Fruit fly (Drosophila melanogaster): ENCODE data around the gene Ddrgk1.

Ddrgk1 gene

DNA sequence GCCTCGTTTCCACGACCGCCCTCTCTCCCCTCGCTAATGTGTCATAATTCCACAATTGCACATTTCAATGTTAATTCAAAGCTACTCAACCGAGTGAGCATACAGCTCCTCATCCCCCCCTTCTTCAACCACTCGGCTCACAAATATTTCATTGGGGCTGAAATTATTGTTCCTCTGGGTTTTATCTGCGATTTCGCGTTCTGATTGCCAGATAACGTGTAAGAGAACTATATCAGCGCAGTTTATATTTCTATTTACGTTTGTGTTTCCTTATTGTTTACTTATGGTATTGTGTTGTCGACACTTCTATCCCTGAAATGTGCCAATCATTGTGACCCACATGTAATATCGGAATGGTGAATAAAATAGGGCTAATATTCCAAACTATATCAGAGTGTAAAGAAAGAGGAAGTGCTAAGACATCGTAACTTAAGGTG is 8.1 kb upstream of the Ddrgk1 start (continued):
- TF ChIP-seq peb (GFP tag; IDR thresholded peaks at IDR 0.05) (no peak), CG12071 (GFP tag; optimal IDR thresholded peaks at IDR 0.05) (peak; percentile 12), CG13424 (tag; optimal IDR thresholded peaks at IDR 0.05) (no peak), CG12659 (GFP tag; optimal IDR thresholded peaks at IDR 0.05) (no peak), CG12942 (GFP tag; optimal IDR thresholded peaks at IDR 0.05) (no peak), CG2678 (tag; optimal IDR thresholded peaks at IDR 0.05) (no peak), repo (GFP tag; optimal IDR thresholded peaks at IDR 0.05) (no peak), slbo (GFP tag; IDR thresholded peaks at IDR 0.05) (no peak), HLH4C (GFP tag; IDR thresholded peaks at IDR 0.05; ENCODE audit: partially characterized antibody) (no peak), CG4282 (GFP tag; optimal IDR thresholded peaks at IDR 0.05) (no peak), CoRest (tag; optimal IDR thresholded peaks at IDR 0.05) (no peak), Nf-YB (GFP tag; optimal IDR thresholded peaks at IDR 0.05) (no peak), sens-2 (GFP tag; IDR thresholded peaks at IDR 0.05) (no peak), B-H2 (GFP tag; optimal IDR thresholded peaks at IDR 0.05) (peak; percentile 64), Med (GFP tag) (peak; percentile 56), Stat92E (GFP tag; optimal IDR thresholded peaks at IDR 0.05) (no peak), z (GFP tag; IDR thresholded peaks at IDR 0.05) (peak; percentile 82), scrt (GFP tag; optimal IDR thresholded peaks at IDR 0.05) (no peak), al (GFP tag; IDR thresholded peaks at IDR 0.05) (no peak), caup (GFP tag; optimal IDR thresholded peaks at IDR 0.05; ENCODE audit: severe bottlenecking) (peak; percentile 17), CG34376 (GFP tag; optimal IDR thresholded peaks at IDR 0.05) (peak; percentile 93), CG7987 (GFP tag; optimal IDR thresholded peaks at IDR 0.05) (no peak), ham (GFP tag; IDR thresholded peaks at IDR 0.05) (no peak), vvl (GFP tag; IDR thresholded peaks at IDR 0.05) (0 out of 2 replicates have a peak, but pooled peaks have one; percentile 4), wor (GFP tag; IDR thresholded peaks at IDR 0.05) (no peak), schlank (tag; optimal IDR thresholded peaks at IDR 0.05) (no peak), unpg (GFP tag; optimal IDR thresholded peaks at IDR 0.05) (no peak), ara (GFP tag; IDR thresholded peaks at IDR 0.05) (no peak), CG2712 (tag; optimal IDR thresholded peaks at IDR 0.05) (no peak), trem (tag; optimal IDR thresholded peaks at IDR 0.05) (no peak), dmrt99B (tag; optimal IDR thresholded peaks at IDR 0.05) (no peak), CG11723 (GFP tag; optimal IDR thresholded peaks at IDR 0.05) (no peak), cg (GFP tag; optimal IDR thresholded peaks at IDR 0.05) (peak; percentile 5), CG10654 (GFP tag; optimal IDR thresholded peaks at IDR 0.05) (no peak), D19B (GFP tag; optimal IDR thresholded peaks at IDR 0.05) (no peak), CG7745 (tag; optimal IDR thresholded peaks at IDR 0.05) (no peak), eve (GFP tag; optimal IDR thresholded peaks at IDR 0.05) (no peak), gce (GFP tag; IDR thresholded peaks at IDR 0.05) (no peak), Side (GFP tag; optimal IDR thresholded peaks at IDR 0.05) (no peak), Hmr (GFP tag; optimal IDR thresholded peaks at IDR 0.05) (no peak), CG3407 (GFP tag; optimal IDR thresholded peaks at IDR 0.05) (no peak), kay (GFP tag; optimal IDR thresholded peaks at IDR 0.05) (no peak), Rx (GFP tag; IDR thresholded peaks at IDR 0.05) (no peak), Hr51 (GFP tag; optimal IDR thresholded peaks at IDR 0.05) (no peak), phol (tag; optimal IDR thresholded peaks at IDR 0.05) (no peak), Drgx (GFP tag; IDR thresholded peaks at IDR 0.05) (no peak), dimm (GFP tag; IDR thresholded peaks at IDR 0.05) (no peak), fd64A (GFP tag; optimal IDR thresholded peaks at IDR 0.05) (no peak), CTCF (GFP tag; optimal IDR thresholded peaks at IDR 0.05) (no peak), CG4328 (GFP tag; optimal IDR thresholded peaks at IDR 0.05) (no peak), CG18262 (tag; optimal IDR thresholded peaks at IDR 0.05) (no peak), CG6272 (GFP tag; IDR thresholded peaks at IDR 0.05) (no peak)
